Fruit fly (Drosophila melanogaster): Measurements from ENCODE around the gene Kaz1-ORFB.

DNA sequence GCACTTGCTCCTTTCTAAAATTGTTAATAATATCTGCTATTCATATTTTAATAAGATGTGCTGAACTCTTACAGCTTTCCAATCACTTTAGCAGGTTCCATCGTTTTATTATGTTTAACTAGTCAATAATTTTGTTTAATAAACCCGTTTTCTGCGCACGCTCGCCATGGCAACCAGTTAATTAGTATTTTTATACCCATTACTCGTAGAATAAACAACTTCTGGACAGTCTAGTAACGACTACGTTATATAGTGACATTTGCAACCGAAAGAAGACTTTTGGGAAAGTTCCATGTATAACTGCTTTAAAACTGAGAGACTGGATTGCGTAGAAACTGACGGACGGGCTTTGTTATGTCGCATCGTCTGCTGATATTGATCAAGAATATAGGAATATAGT is 16.8 kb downstream of the Kaz1-ORFB start, which contains the start of gene CG34453:
- TF ChIP-seq sv (GFP tag; optimal IDR thresholded peaks at IDR 0.05) (no peak), Dfd (GFP tag; optimal IDR thresholded peaks at IDR 0.05) (no peak), dmrt93B (GFP tag; optimal IDR thresholded peaks at IDR 0.05) (no peak), usp (GFP tag; optimal IDR thresholded peaks at IDR 0.05) (no peak), woc (GFP tag; optimal IDR thresholded peaks at IDR 0.05) (no peak), Dif (GFP tag; optimal IDR thresholded peaks at IDR 0.05; ENCODE audit: partially characterized antibody) (no peak), psq (GFP tag; optimal IDR thresholded peaks at IDR 0.05) (no peak), pan (optimal IDR thresholded peaks at IDR 0.05) (no peak), Hr78 (GFP tag; optimal IDR thresholded peaks at IDR 0.05) (no peak), fru (GFP tag; optimal IDR thresholded peaks at IDR 0.05) (no peak), ey (GFP tag; optimal IDR thresholded peaks at IDR 0.05) (no peak), Abd-B (GFP tag; optimal IDR thresholded peaks at IDR 0.05) (no peak)

All from whole organism, wandering third instar larva.